Worm (Caenorhabditis elegans) whole organism, early embryonic: ENCODE data around the gene F38G1.3.

Experiments
- B0310.2 ChIP-seq: sonication (generic microtip); optimal IDR thresholded peaks from 2 replicates; lab custom pipeline; 2016; ENCODE audit warnings: mild to moderate bottlenecking, missing genetic modification characterization, missing compliant biosample characterization
- F13C5.2 ChIP-seq: sonication (generic microtip); optimal IDR thresholded peaks from 2 replicates; lab custom pipeline; 2017; ENCODE audit warnings: mild to moderate bottlenecking, missing genetic modification characterization, inconsistent platforms, missing compliant biosample characterization
- aly-1 ChIP-seq: sonication (generic microtip); optimal IDR thresholded peaks from 2 replicates; lab custom pipeline; 2016; ENCODE audit warnings: missing genetic modification characterization, missing compliant biosample characterization
- ama-1 ChIP-seq: fragments of 150-350 bp; optimal IDR thresholded peaks from 2 replicates; lab custom pipeline; 2014
- ceh-13 ChIP-seq: fragments of 200-800 bp; sonication (Bioruptor generic); optimal IDR thresholded peaks from 2 replicates; lab custom pipeline; 2018; ENCODE audit warnings: mild to moderate bottlenecking, missing genetic modification characterization, missing compliant biosample characterization
- ceh-36 ChIP-seq: sonication (generic microtip); optimal IDR thresholded peaks from 2 replicates; lab custom pipeline; 2016; ENCODE audit warnings: missing genetic modification characterization, inconsistent platforms, missing compliant biosample characterization
- ets-7 ChIP-seq: sonication (generic microtip); optimal IDR thresholded peaks from 2 replicates; lab custom pipeline; 2016; ENCODE audit warnings: missing genotype, missing genetic modification characterization, missing compliant biosample characterization
- flt-1 ChIP-seq: fragments of 200-800 bp; sonication (Bioruptor generic); IDR thresholded peaks from 2 replicates; pipeline ENCODE4 v1.3.6; 2022; ENCODE audit warnings: missing genetic modification characterization, missing compliant biosample characterization
- hmbx-1 ChIP-seq: sonication (generic microtip); optimal IDR thresholded peaks from 2 replicates; lab custom pipeline; 2016; ENCODE audit warnings: mild to moderate bottlenecking, missing genetic modification characterization, missing compliant biosample characterization
- hmg-4 ChIP-seq: fragments of 200-800 bp; sonication (Bioruptor generic); optimal IDR thresholded peaks from 2 replicates; lab custom pipeline; 2018; ENCODE audit warnings: mild to moderate bottlenecking, missing genetic modification characterization, missing compliant biosample characterization
- hnd-1 ChIP-seq: sonication (generic microtip); optimal IDR thresholded peaks from 2 replicates; lab custom pipeline; 2016; ENCODE audit warnings: missing genetic modification characterization, missing compliant biosample characterization
- pes-1 ChIP-seq: fragments of 200-800 bp; sonication (Bioruptor generic); IDR thresholded peaks from 2 replicates; pipeline ENCODE4 v1.3.6; 2022; ENCODE audit warnings: missing genetic modification reagents, missing genetic modification characterization, missing compliant biosample characterization
- scrt-1 ChIP-seq: fragments of 200-800 bp; sonication (Bioruptor generic); IDR thresholded peaks from 2 replicates; pipeline ENCODE4 v1.3.6; 2022; ENCODE audit warnings: missing genetic modification characterization, missing compliant biosample characterization
- sea-1 ChIP-seq: fragments of 200-800 bp; sonication (Bioruptor generic); conservative IDR thresholded peaks from 2 replicates; pipeline ENCODE4 v1.3.6; 2022; ENCODE audit warnings: missing genetic modification characterization, missing compliant biosample characterization
- tbx-11 ChIP-seq: fragments of 200-800 bp; sonication (Bioruptor generic); IDR thresholded peaks from 2 replicates; pipeline ENCODE4 v1.3.6; 2022; ENCODE audit warnings: missing genetic modification characterization, missing compliant biosample characterization
- tbx-37 ChIP-seq: fragments of 200-800 bp; sonication (Bioruptor generic); conservative IDR thresholded peaks from 2 replicates; pipeline ENCODE4 v1.3.6; 2022; ENCODE audit warnings: missing genetic modification reagents, missing genetic modification characterization, missing compliant biosample characterization
- tra-4 ChIP-seq: sonication (generic microtip); optimal IDR thresholded peaks from 2 replicates; lab custom pipeline; 2017; ENCODE audit warnings: missing genetic modification characterization, missing compliant biosample characterization

The F38G1.3 gene

ce11 chrX:476261-476660, at the start of gene F38G1.3:
F38G1.3 (plus strand) TSS chrX:476561.
- TF ChIP-seq tra-4 (no peak), ceh-13 (GFP tag; lab: Kevin White, UChicago) (no peak), hmg-4 (GFP tag; lab: Kevin White, UChicago) (no peak), ama-1 (lab: Kevin White, UChicago) (no peak), flt-1 (GFP tag; lab: Robert Waterston, UW) (no peak), pes-1 (no peak), sea-1 (no peak), tbx-11 (no peak), scrt-1 (GFP tag; lab: Robert Waterston, UW) (no peak), ets-7 (tag; lab: Kevin White, UChicago) (no peak), B0310.2 (tag; lab: Kevin White, UChicago) (no peak)

- peak; percentile 13 for TF ChIP-seq hmg-4 (GFP tag; lab: Kevin White, UChicago)
- TF ChIP-seq tbx-11, result no peak
These were observed 44.8 kb upstream of the F38G1.3 start for ce11 chrX:431596-431995.

ce11 chrX:433029-433693, 43.2 kb upstream of the F38G1.3 start:
- TF ChIP-seq hmg-4 (GFP tag; lab: Kevin White, UChicago), result no peak
- no peak for TF ChIP-seq pes-1
- TF ChIP-seq ceh-13 (GFP tag; lab: Kevin White, UChicago), result no peak
- TF ChIP-seq hnd-1 (tag; lab: Kevin White, UChicago), result no peak

- TF ChIP-seq B0310.2 (tag; lab: Kevin White, UChicago) (no peak), ama-1 (lab: Kevin White, UChicago) (no peak), hmbx-1 (tag; lab: Kevin White, UChicago) (no peak), F13C5.2 (tag; lab: Kevin White, UChicago) (no peak), ceh-36 (tag; lab: Kevin White, UChicago) (no peak), pes-1 (no peak), scrt-1 (GFP tag; lab: Robert Waterston, UW) (no peak), aly-1 (tag; lab: Kevin White, UChicago) (no peak), hmg-4 (GFP tag; lab: Kevin White, UChicago) (no peak), tra-4 (no peak), sea-1 (no peak)
These were observed 42.6 kb upstream of the F38G1.3 start, which contains the start of gene dve-1 for ce11 chrX:433747-434146. dve-1 (minus strand) TSS chrX:433812.

- TF ChIP-seq hnd-1 (tag; lab: Kevin White, UChicago), result no peak
- no peak for TF ChIP-seq tra-4
- no peak for TF ChIP-seq scrt-1 (GFP tag; lab: Robert Waterston, UW)
- TF ChIP-seq hmg-4 (GFP tag; lab: Kevin White, UChicago), result no peak
- no peak for TF ChIP-seq tbx-11
- TF ChIP-seq B0310.2 (tag; lab: Kevin White, UChicago), result no peak
- TF ChIP-seq tbx-37 (GFP tag; lab: Robert Waterston, UW), result no peak
- no peak for TF ChIP-seq ceh-13 (GFP tag; lab: Kevin White, UChicago)
These were observed 38.0 kb upstream of the F38G1.3 start for ce11 chrX:438396-438795.

ce11 chrX:439031-439430, 37.3 kb upstream of the F38G1.3 start:
- TF ChIP-seq hmg-4 (GFP tag; lab: Kevin White, UChicago), result no peak
- no peak for TF ChIP-seq scrt-1 (GFP tag; lab: Robert Waterston, UW)
- no peak for TF ChIP-seq pes-1

ce11 chrX:440420-440819, 35.9 kb upstream of the F38G1.3 start:
- TF ChIP-seq ceh-13 (GFP tag; lab: Kevin White, UChicago) (no peak), ama-1 (lab: Kevin White, UChicago) (no peak), scrt-1 (GFP tag; lab: Robert Waterston, UW) (no peak), pes-1 (no peak), F13C5.2 (tag; lab: Kevin White, UChicago) (no peak), flt-1 (GFP tag; lab: Robert Waterston, UW) (no peak), ceh-36 (tag; lab: Kevin White, UChicago) (no peak), tra-4 (no peak), hmbx-1 (tag; lab: Kevin White, UChicago) (no peak), B0310.2 (tag; lab: Kevin White, UChicago) (no peak), ets-7 (tag; lab: Kevin White, UChicago) (no peak), tbx-11 (no peak)

ce11 chrX:443433-443832, 32.9 kb upstream of the F38G1.3 start:
- peak; percentile 21; the same call in 1 of the 2 replicates for TF ChIP-seq pes-1

ce11 chrX:449820-450219, 26.5 kb upstream of the F38G1.3 start, which contains the start of gene F52D1.2:
F52D1.2 (minus strand) TSS chrX:450212.
- no peak for TF ChIP-seq ceh-13 (GFP tag; lab: Kevin White, UChicago)
- no peak for TF ChIP-seq scrt-1 (GFP tag; lab: Robert Waterston, UW)
- no peak for TF ChIP-seq F13C5.2 (tag; lab: Kevin White, UChicago)
- no peak for TF ChIP-seq hnd-1 (tag; lab: Kevin White, UChicago)
- no peak for TF ChIP-seq flt-1 (GFP tag; lab: Robert Waterston, UW)
- TF ChIP-seq tbx-37 (GFP tag; lab: Robert Waterston, UW), result no peak
- no peak for TF ChIP-seq ets-7 (tag; lab: Kevin White, UChicago)
- no peak for TF ChIP-seq B0310.2 (tag; lab: Kevin White, UChicago)
- no peak for TF ChIP-seq sea-1
- no peak for TF ChIP-seq ceh-36 (tag; lab: Kevin White, UChicago)
- no peak for TF ChIP-seq ama-1 (lab: Kevin White, UChicago)
- TF ChIP-seq tbx-11, result no peak
- no peak for TF ChIP-seq tra-4
- TF ChIP-seq aly-1 (tag; lab: Kevin White, UChicago), result no peak
- TF ChIP-seq hmbx-1 (tag; lab: Kevin White, UChicago), result no peak
- TF ChIP-seq pes-1, result no peak
- TF ChIP-seq hmg-4 (GFP tag; lab: Kevin White, UChicago), result no peak
